Fruit fly (Drosophila melanogaster): ENCODE measurements around the gene Gr28b.

The Gr28b gene

dm6 chr2L:7494341-7495293 lies 32.6 kb upstream of the Gr28b start (continued):
- peak; percentile 37 for TF ChIP-seq CG2712 (tag; optimal IDR thresholded peaks at IDR 0.05)
- TF ChIP-seq pita (GFP tag; optimal IDR thresholded peaks at IDR 0.05), result no peak
- TF ChIP-seq Jarid2 (GFP tag; optimal IDR thresholded peaks at IDR 0.05), result no peak
- peak; percentile 14; the same call in 1 of the 2 replicates for TF ChIP-seq Xrp1 (GFP tag; IDR thresholded peaks at IDR 0.05)
- peak; percentile 60 for TF ChIP-seq seq (GFP tag; IDR thresholded peaks at IDR 0.05)
- TF ChIP-seq CG6791 (GFP tag; IDR thresholded peaks at IDR 0.05; ENCODE audit: partially characterized antibody), result no peak
- TF ChIP-seq Oaz (GFP tag; IDR thresholded peaks at IDR 0.05), result no peak
- TF ChIP-seq her (GFP tag; optimal IDR thresholded peaks at IDR 0.05), result peak; percentile 52
- TF ChIP-seq ken (GFP tag; IDR thresholded peaks at IDR 0.05), result no peak
- peak; percentile 77 for TF ChIP-seq CG15269 (tag; optimal IDR thresholded peaks at IDR 0.05)
- TF ChIP-seq Nf-YC (tag; optimal IDR thresholded peaks at IDR 0.05), result no peak
- TF ChIP-seq CG11723 (GFP tag; optimal IDR thresholded peaks at IDR 0.05), result no peak
- TF ChIP-seq kni (GFP tag; optimal IDR thresholded peaks at IDR 0.05), result no peak
- TF ChIP-seq dm (GFP tag; optimal IDR thresholded peaks at IDR 0.05), result no peak
- no peak for TF ChIP-seq CG14860 (GFP tag; IDR thresholded peaks at IDR 0.05; ENCODE audit: partially characterized antibody)
- TF ChIP-seq CG11456 (GFP tag; IDR thresholded peaks at IDR 0.05), result peak; percentile 50; the same call in 1 of the 3 replicates
- no peak for TF ChIP-seq dati (GFP tag; IDR thresholded peaks at IDR 0.05)
- no peak for TF ChIP-seq CG6254 (GFP tag; optimal IDR thresholded peaks at IDR 0.05)
- peak; percentile 32 for TF ChIP-seq CG10147 (GFP tag; optimal IDR thresholded peaks at IDR 0.05)
- peak; percentile 56 for TF ChIP-seq CG13624 (GFP tag; optimal IDR thresholded peaks at IDR 0.05)
- TF ChIP-seq Stat92E (GFP tag; optimal IDR thresholded peaks at IDR 0.05), result no peak
- peak; percentile 16; the same call in 1 of the 3 replicates for TF ChIP-seq ci (GFP tag; IDR thresholded peaks at IDR 0.05)
- no peak for TF ChIP-seq CG11560 (tag; IDR thresholded peaks at IDR 0.05)
- no peak for TF ChIP-seq stc (GFP tag; IDR thresholded peaks at IDR 0.05)
- no peak for TF ChIP-seq zen (tag; optimal IDR thresholded peaks at IDR 0.05)
- TF ChIP-seq hkb (optimal IDR thresholded peaks at IDR 0.05), result no peak
- peak; percentile 68; the same call in 1 of the 2 replicates for TF ChIP-seq hkb (GFP tag; IDR thresholded peaks at IDR 0.05)
- TF ChIP-seq Fer2 (tag; optimal IDR thresholded peaks at IDR 0.05), result no peak
- no peak for TF ChIP-seq ssp (GFP tag; IDR thresholded peaks at IDR 0.05)
- TF ChIP-seq NC2β (GFP tag; optimal IDR thresholded peaks at IDR 0.05), result peak; percentile 27
- peak; percentile 26 for TF ChIP-seq Myb (GFP tag; optimal IDR thresholded peaks at IDR 0.05)
- no peak for TF ChIP-seq CG7271 (tag; optimal IDR thresholded peaks at IDR 0.05)
- TF ChIP-seq fd3F (GFP tag; optimal IDR thresholded peaks at IDR 0.05), result peak; percentile 24
- TF ChIP-seq Meics (GFP tag; optimal IDR thresholded peaks at IDR 0.05), result peak; percentile 17
- TF ChIP-seq CG10565 (GFP tag; optimal IDR thresholded peaks at IDR 0.05), result no peak
- TF ChIP-seq Sin3A (optimal IDR thresholded peaks at IDR 0.05), result no peak
- no peak for TF ChIP-seq CG42726 (GFP tag; IDR thresholded peaks at IDR 0.05; ENCODE audit: partially characterized antibody)
- TF ChIP-seq gem (tag; optimal IDR thresholded peaks at IDR 0.05), result peak; percentile 74
- peak; percentile 30 for TF ChIP-seq tx (GFP tag; optimal IDR thresholded peaks at IDR 0.05)
- TF ChIP-seq Hr3 (GFP tag; optimal IDR thresholded peaks at IDR 0.05), result peak; percentile 42
- TF ChIP-seq Dll (GFP tag; IDR thresholded peaks at IDR 0.05; ENCODE audit: partially characterized antibody), result no peak
- TF ChIP-seq wdn (GFP tag; IDR thresholded peaks at IDR 0.05), result peak; percentile 68
- no peak for TF ChIP-seq CG4854 (GFP tag; optimal IDR thresholded peaks at IDR 0.05)
- no peak for TF ChIP-seq CG10274 (GFP tag; optimal IDR thresholded peaks at IDR 0.05)
- TF ChIP-seq CG8359 (GFP tag; optimal IDR thresholded peaks at IDR 0.05; ENCODE audit: borderline replicate concordance), result no peak
- TF ChIP-seq CG11696 (GFP tag; IDR thresholded peaks at IDR 0.05), result peak; percentile 70
- TF ChIP-seq Usf (GFP tag; optimal IDR thresholded peaks at IDR 0.05), result no peak
- TF ChIP-seq grn (GFP tag; optimal IDR thresholded peaks at IDR 0.05), result no peak
- TF ChIP-seq sd (tag; optimal IDR thresholded peaks at IDR 0.05), result peak; percentile 95
